Fruit fly (Drosophila melanogaster): Measurements from ENCODE around the gene CG6833.

The CG6833 gene

dm6 chr3L:14036867-14037313, 14.1 kb upstream of the CG6833 start, which contains the start of gene Hsp110:
TSS of gene Hsp110 (plus strand) at chr3L:14037019.
- TF ChIP-seq noc (tag; optimal IDR thresholded peaks at IDR 0.05), result peak; percentile 1

- no peak for TF ChIP-seq noc (tag; optimal IDR thresholded peaks at IDR 0.05)
Observed at dm6 chr3L:14037655-14038644, 13.1 kb upstream of the CG6833 start.

- no peak for TF ChIP-seq noc (tag; optimal IDR thresholded peaks at IDR 0.05)
Observed at dm6 chr3L:14049620-14050253, 1.3 kb upstream of the CG6833 start, which contains the start of gene Neurl4. TSS of gene Neurl4 (minus strand) at chr3L:14049892.

DNA sequence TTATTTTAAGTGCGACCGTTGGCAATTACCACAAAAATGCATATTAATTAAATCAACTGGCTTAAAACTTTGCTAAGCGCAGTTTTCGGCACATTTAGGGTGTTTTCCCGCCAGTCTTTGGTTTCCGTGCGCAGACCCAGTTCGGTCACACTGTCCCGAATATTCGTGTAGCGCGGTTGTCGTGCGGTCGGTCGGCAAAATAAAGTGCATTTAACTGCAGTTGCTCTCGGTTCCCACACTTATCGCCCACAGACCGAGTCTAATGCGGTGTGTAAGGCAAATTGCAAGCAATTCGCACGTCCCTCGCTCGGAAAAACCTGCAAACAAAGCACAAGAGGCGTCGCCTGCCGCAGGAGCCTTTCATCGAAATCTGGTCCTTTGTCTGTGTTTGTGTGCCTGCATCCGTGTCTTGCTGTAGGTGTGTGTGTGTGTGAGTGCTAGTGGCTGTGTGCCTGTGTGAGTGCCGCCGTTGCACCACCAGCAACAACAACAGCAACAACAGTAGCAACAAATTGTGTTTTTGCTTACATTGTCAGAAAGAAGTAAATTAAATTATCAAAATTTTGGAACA, 2.2 kb downstream of the CG6833 start, which contains the start of the genes CG13484 and Frl:
Gene CG13484, minus strand, starts transcription at position 7 of the 571 bp plus-strand sequence.
Gene Frl, plus strand, starts transcription at position 143 of the 571 bp plus-strand sequence.
- TF ChIP-seq noc (tag; optimal IDR thresholded peaks at IDR 0.05), result no peak

dm6 chr3L:14053806-14054205, 2.8 kb downstream of the CG6833 start:
- TF ChIP-seq noc (tag; optimal IDR thresholded peaks at IDR 0.05), result no peak

- peak; percentile 30 for TF ChIP-seq noc (tag; optimal IDR thresholded peaks at IDR 0.05)
Observed at dm6 chr3L:14055260-14055696, 4.3 kb downstream of the CG6833 start.

dm6 chr3L:14055815-14056516, 5.0 kb downstream of the CG6833 start:
- TF ChIP-seq noc (tag; optimal IDR thresholded peaks at IDR 0.05), result no peak

dm6 chr3L:14056816-14057215, 5.8 kb downstream of the CG6833 start:
- no peak for TF ChIP-seq noc (tag; optimal IDR thresholded peaks at IDR 0.05)

DNA sequence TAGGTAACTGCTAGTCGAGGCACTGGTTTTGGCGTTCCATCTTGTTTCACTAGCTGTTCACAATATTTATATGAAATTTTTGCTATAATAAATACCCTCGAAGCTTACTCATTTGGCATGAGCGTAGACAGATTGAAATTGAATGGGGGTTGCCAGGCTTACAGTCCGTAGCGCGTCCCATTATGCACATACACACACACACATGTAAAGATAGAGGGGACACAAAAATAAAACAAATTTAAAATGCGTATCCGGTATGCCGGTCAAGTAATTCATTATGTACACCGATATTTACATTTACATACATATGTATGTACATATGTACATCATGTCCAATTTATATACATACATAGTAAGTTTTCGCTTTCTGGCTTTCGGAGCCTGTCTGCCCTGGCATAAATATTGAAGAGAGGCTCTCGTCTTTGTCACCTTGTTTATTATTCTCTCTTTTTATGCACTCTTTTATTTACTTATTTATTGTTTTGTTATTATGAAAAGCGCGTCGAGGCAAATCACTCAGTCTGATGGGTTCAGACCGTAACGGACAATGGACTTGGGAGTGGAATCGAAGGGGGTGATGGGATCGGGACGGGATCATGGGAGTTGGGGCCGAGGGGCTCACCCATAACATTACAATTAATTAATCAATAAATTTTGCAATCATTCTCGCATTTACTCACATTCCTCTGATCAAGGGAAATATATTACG, 8.4 kb downstream of the CG6833 start:
- TF ChIP-seq noc (tag; optimal IDR thresholded peaks at IDR 0.05), result no peak

DNA sequence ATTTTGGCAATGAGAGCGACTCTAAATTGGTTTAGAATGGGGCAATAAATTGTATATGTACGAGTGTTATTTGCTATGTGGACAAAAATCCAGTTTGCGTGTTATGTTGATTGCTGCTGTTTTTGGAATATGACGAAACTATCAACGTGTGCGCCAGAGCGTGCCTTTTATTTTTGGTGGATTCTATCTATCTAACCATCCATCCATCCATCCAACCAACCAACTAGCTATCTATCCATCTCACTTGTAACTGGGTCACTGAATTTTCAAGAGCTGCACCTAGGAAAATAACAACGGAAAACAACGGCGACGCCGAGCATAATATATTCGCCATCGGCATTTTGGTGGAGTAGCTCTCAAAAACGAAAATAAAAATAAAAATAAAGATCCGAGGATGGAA, 11.7 kb downstream of the CG6833 start:
- TF ChIP-seq noc (tag; optimal IDR thresholded peaks at IDR 0.05), result no peak

- no peak for TF ChIP-seq noc (tag; optimal IDR thresholded peaks at IDR 0.05)
Observed at dm6 chr3L:14063241-14064064, 12.4 kb downstream of the CG6833 start.

DNA sequence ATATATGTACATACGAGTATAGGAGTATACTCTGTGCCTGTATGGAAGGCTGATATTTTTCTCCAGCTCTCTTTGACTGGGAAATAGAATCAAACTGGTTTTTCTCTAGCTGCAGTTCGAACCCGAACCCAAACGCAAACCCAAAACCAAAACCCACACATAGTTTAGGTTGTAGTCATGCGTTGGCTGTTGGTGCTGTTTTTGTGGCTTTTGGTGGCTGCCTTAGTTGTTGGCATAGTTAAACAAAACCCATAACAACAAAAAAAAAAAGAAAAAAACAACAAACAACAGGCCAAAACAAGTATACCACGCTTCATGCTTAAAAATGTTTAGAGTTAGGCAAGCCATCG, 13.0 kb downstream of the CG6833 start:
- TF ChIP-seq noc (tag; optimal IDR thresholded peaks at IDR 0.05), result no peak

dm6 chr3L:14071621-14072020, 20.6 kb downstream of the CG6833 start, which contains the start of gene Pex1:
TSS of gene Pex1 (plus strand) at chr3L:14071892.
- no peak for TF ChIP-seq noc (tag; optimal IDR thresholded peaks at IDR 0.05)

dm6 chr3L:14075472-14075871, 24.5 kb downstream of the CG6833 start, which contains the start of gene btl:
TSS of gene btl (plus strand) at chr3L:14075772.
- no peak for TF ChIP-seq noc (tag; optimal IDR thresholded peaks at IDR 0.05)
